Worm (Caenorhabditis elegans) whole organism, L4 larva: ENCODE data around the gene kcnl-4.

ENCODE experiments used
- ctbp-1 ChIP-seq: fragments of 200-800 bp; sonication (Bioruptor generic); IDR thresholded peaks from 2 replicates; pipeline ENCODE4 v1.3.6; 2022; ENCODE audit warnings: missing genetic modification reagents, missing genetic modification characterization, missing compliant biosample characterization
- nhr-10 ChIP-seq: fragments of 150-350 bp; optimal IDR thresholded peaks from 2 replicates; lab custom pipeline; 2014; ENCODE audit warnings: missing biosample characterization, missing genetic modification characterization
- skn-1 ChIP-seq: fragments of 150-350 bp; optimal IDR thresholded peaks from 2 replicates; lab custom pipeline; 2014; ENCODE audit warnings: missing biosample characterization, missing genetic modification characterization

DNA sequence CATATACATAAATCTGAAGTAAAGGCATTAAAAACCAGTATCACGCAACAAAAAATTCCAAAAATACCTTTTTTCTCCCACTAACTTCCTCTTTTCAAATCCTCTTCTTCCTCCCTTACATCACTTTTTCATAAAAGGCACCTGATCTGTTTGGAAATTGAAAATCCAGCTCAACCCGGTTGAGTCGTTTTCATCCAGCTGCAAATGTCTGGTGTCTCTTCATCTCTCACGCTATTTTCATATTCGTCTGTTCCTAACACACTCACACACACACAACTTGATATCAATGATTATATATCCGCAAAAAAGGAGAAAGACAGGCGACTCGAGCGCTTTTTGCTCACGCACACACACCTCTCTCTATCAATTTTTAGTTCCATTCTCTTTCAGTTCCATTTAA is 1.5 kb downstream of the kcnl-4 start:
- no peak for TF ChIP-seq nhr-10 (tag; lab: Kevin White, UChicago)
- TF ChIP-seq ctbp-1 (GFP tag; lab: Robert Waterston, UW) = no peak
- no peak for TF ChIP-seq skn-1 (tag; lab: Kevin White, UChicago)
